Worm (Caenorhabditis elegans) whole organism, L2 larva: ENCODE data around the gene ntl-9.

Experiments used
- egl-27 ChIP-seq: sonication (generic microtip); optimal IDR thresholded peaks from 3 replicates; lab custom pipeline; 2017; ENCODE audit warnings: missing biosample characterization, missing genetic modification reagents, missing genetic modification characterization
- elt-1 ChIP-seq: fragments of 150-350 bp; optimal IDR thresholded peaks from 2 replicates; lab custom pipeline; 2014; ENCODE audit warnings: missing biosample characterization, missing genetic modification characterization
- nhr-12 ChIP-seq: fragments of 150-350 bp; optimal IDR thresholded peaks from 2 replicates; lab custom pipeline; 2014; ENCODE audit warnings: missing biosample characterization, missing genetic modification characterization
- nhr-21 ChIP-seq: fragments of 150-350 bp; optimal IDR thresholded peaks from 2 replicates; lab custom pipeline; 2014; ENCODE audit warnings: missing biosample characterization, missing genetic modification characterization
- zag-1 ChIP-seq: fragments of 150-350 bp; optimal IDR thresholded peaks from 2 replicates; lab custom pipeline; 2014; ENCODE audit warnings: missing biosample characterization, missing genetic modification characterization
- ztf-11 ChIP-seq: sonication (generic microtip); optimal IDR thresholded peaks from 2 replicates; lab custom pipeline; 2017; ENCODE audit warnings: missing biosample characterization, missing genetic modification characterization

DNA sequence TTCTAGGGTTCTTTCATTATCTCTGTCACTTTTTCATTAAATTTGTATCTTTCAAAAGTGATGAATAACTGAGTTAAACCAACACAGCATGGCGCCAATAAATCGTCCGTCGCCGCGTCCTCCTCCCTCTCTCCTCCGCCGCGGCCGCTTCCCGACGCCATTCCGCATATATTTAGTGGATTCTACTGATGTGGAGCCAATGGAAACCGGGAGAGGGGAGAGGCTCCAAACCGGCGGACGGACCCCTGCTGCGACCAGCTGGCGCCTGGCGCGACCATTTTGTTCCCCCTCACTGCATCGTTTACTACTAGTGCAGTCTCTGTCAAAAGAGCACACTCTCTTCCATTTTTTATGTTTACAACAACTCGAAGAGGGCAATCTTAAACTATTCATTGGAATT is 6.9 kb downstream of the ntl-9 start:
- no peak for TF ChIP-seq elt-1 (tag; lab: Kevin White, UChicago)
- TF ChIP-seq nhr-12 (tag; lab: Kevin White, UChicago): no peak
- TF ChIP-seq ztf-11 (tag; lab: Kevin White, UChicago): no peak
- TF ChIP-seq egl-27: no peak
- no peak for TF ChIP-seq nhr-21 (tag; lab: Kevin White, UChicago)
- TF ChIP-seq zag-1 (tag; lab: Kevin White, UChicago): no peak
